Worm (Caenorhabditis elegans): ENCODE measurements around the gene srd-45.

Gene srd-45

ce11 chrX:12328676-12329075 lies at the start of gene srd-45:
TSS of gene srd-45 (plus strand) at chrX:12328976.
- no peak for TF ChIP-seq zip-2 (tag; optimal IDR thresholded peaks at IDR 0.05)
- TF ChIP-seq unc-62 (GFP tag; optimal IDR thresholded peaks at IDR 0.05 in 1 of 2): peak in 1 of 2 experiments; percentile 7
- no peak for TF ChIP-seq unc-62 (tag; optimal IDR thresholded peaks at IDR 0.05)

ce11 chrX:12280477-12280876 lies 48.3 kb upstream of the srd-45 start, which contains the start of gene C04B4.1:
TSS of gene C04B4.1 (plus strand) at chrX:12280777.
- TF ChIP-seq nhr-6 (tag; optimal IDR thresholded peaks at IDR 0.05) (no peak), nhr-102 (tag; optimal IDR thresholded peaks at IDR 0.05) (no peak), zip-11 (GFP tag; IDR thresholded peaks at IDR 0.05) (no peak), ceh-20 (GFP tag; IDR thresholded peaks at IDR 0.05) (no peak), zfp-2 (tag; optimal IDR thresholded peaks at IDR 0.05) (no peak)

- no peak for TF ChIP-seq T26A8.4 (GFP tag; IDR thresholded peaks at IDR 0.05)
- no peak for TF ChIP-seq hif-1 (tag; optimal IDR thresholded peaks at IDR 0.05)
- no peak for TF ChIP-seq daf-19 (GFP tag; conservative IDR thresholded peaks at IDR 0.05)
Measured at ce11 chrX:12282911-12283310, 45.9 kb upstream of the srd-45 start, which contains the start of gene C04B4.2. TSS of gene C04B4.2 (plus strand) at chrX:12283281.

- no peak for TF ChIP-seq snpc-1.2 (GFP tag; IDR thresholded peaks at IDR 0.05)
- no peak for TF ChIP-seq mxl-2 (GFP tag; conservative IDR thresholded peaks at IDR 0.05)
- no peak for TF ChIP-seq ceh-82 (tag; optimal IDR thresholded peaks at IDR 0.05)
- no peak for TF ChIP-seq Y75B8A.6 (GFP tag; IDR thresholded peaks at IDR 0.05)
- TF ChIP-seq mes-2 (tag; optimal IDR thresholded peaks at IDR 0.05; ENCODE audit: poor library complexity, severe bottlenecking): no peak
- no peak for TF ChIP-seq aly-2 (tag; optimal IDR thresholded peaks at IDR 0.05)
- TF ChIP-seq unc-130 (GFP tag; optimal IDR thresholded peaks at IDR 0.05): no peak
- no peak for TF ChIP-seq zfp-3 (GFP tag; conservative IDR thresholded peaks at IDR 0.05)
- TF ChIP-seq zag-1 (tag; optimal IDR thresholded peaks at IDR 0.05): no peak
- peak in 1 of 2 experiments; percentile 91 for TF ChIP-seq unc-62 (GFP tag; optimal IDR thresholded peaks at IDR 0.05 in 1 of 2)
- TF ChIP-seq unc-62 (tag; optimal IDR thresholded peaks at IDR 0.05): no peak
- TF ChIP-seq lin-13 (GFP tag; optimal IDR thresholded peaks at IDR 0.05): no peak
- peak; percentile 63 for TF ChIP-seq aha-1 (tag)
- no peak for TF ChIP-seq hmg-1.1 (GFP tag; IDR thresholded peaks at IDR 0.05)
- TF ChIP-seq lim-7 (GFP tag; IDR thresholded peaks at IDR 0.05): no peak
- TF ChIP-seq attf-4 (tag; optimal IDR thresholded peaks at IDR 0.05): no peak
Measured at ce11 chrX:12284161-12284560, 44.6 kb upstream of the srd-45 start.

ce11 chrX:12285496-12285895 lies 43.3 kb upstream of the srd-45 start, which contains the start of gene lips-2:
TSS of gene lips-2 (plus strand) at chrX:12285796.
- no peak for TF ChIP-seq daf-12 (tag; optimal IDR thresholded peaks at IDR 0.05)
- no peak for TF ChIP-seq dve-1 (tag; optimal IDR thresholded peaks at IDR 0.05; ENCODE audit: insufficient read depth)
- no peak for TF ChIP-seq zfp-3 (GFP tag; conservative IDR thresholded peaks at IDR 0.05)
- no peak for TF ChIP-seq mep-1 (tag; optimal IDR thresholded peaks at IDR 0.05)
- no peak for TF ChIP-seq ctbp-1 (GFP tag; IDR thresholded peaks at IDR 0.05)
- TF ChIP-seq tag-97 (GFP tag; IDR thresholded peaks at IDR 0.05): no peak
- TF ChIP-seq lin-29 (GFP tag; IDR thresholded peaks at IDR 0.05): no peak
- TF ChIP-seq dpl-1 (GFP tag; optimal IDR thresholded peaks at IDR 0.05): no peak
- no peak for TF ChIP-seq tra-1 (GFP tag; IDR thresholded peaks at IDR 0.05)
- TF ChIP-seq F10B5.3 (tag; optimal IDR thresholded peaks at IDR 0.05): no peak
- no peak for TF ChIP-seq hlh-11 (tag; optimal IDR thresholded peaks at IDR 0.05)

All from whole organism, L4 larva.